Worm (Caenorhabditis elegans): Measurements from ENCODE around the gene srh-32.

The srh-32 gene

DNA sequence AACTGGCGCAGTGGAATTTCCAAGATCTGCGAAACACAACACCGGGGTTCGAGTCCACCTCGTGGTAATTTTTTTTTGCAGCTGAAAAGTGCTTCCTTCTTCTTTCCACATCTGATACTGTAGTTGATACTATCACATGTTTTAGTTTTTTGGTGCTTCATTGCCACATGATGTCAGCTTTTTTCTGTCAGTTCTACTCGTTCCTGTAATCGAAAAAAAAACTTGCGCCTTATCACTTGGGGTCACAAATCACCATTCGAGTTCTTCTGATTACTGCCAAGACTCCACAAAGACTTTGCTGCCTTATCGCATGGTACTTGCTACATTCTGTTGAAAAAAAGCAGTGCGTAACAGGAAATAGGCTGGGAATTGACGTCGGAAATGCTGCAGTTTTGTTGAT lies 20.7 kb downstream of the srh-32 start (continued):
- TF ChIP-seq ZK546.5 (tag; optimal IDR thresholded peaks at IDR 0.05) = no peak
- no peak for TF ChIP-seq zip-2 (tag; optimal IDR thresholded peaks at IDR 0.05)
- TF ChIP-seq aly-2 (tag; optimal IDR thresholded peaks at IDR 0.05) = no peak
- no peak for TF ChIP-seq nhr-41 (GFP tag; IDR thresholded peaks at IDR 0.05)
- peak; percentile 85 for TF ChIP-seq aha-1 (tag)
- no peak for TF ChIP-seq daf-16 (GFP tag; optimal IDR thresholded peaks at IDR 0.05)
- peak; percentile 94 for TF ChIP-seq daf-16 (tag; optimal IDR thresholded peaks at IDR 0.05)
- peak; percentile 91 for TF ChIP-seq hlh-11 (tag; optimal IDR thresholded peaks at IDR 0.05)
- peak; percentile 2 for TF ChIP-seq mxl-3 (GFP tag; optimal IDR thresholded peaks at IDR 0.05)
- peak; percentile 85 for TF ChIP-seq php-3 (GFP tag; IDR thresholded peaks at IDR 0.05)
- TF ChIP-seq dmd-6 (GFP tag; IDR thresholded peaks at IDR 0.05) = peak; percentile 97

DNA sequence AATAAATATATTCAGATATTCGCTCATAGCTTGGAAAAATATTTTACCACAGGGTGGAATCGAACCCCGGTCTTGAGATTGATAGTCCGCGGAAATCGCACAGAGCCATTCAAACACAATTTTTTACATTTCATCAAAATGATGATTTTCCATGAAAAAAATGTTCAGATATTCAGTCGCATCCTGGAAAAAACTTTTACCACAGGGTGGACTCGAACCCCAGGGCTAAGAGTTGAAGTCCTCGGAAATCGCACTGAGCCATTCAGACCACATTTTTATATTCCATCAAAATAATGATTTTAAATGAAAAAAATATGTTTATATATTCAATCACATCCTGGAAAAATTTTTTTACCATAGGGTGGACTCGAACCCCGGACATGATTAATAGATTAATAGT lies 21.5 kb downstream of the srh-32 start:
- TF ChIP-seq sdz-12 (GFP tag; optimal IDR thresholded peaks at IDR 0.05) = no peak
- no peak for TF ChIP-seq tag-97 (GFP tag; IDR thresholded peaks at IDR 0.05)
- no peak for TF ChIP-seq tra-1 (GFP tag; IDR thresholded peaks at IDR 0.05)
- TF ChIP-seq lin-38 (GFP tag; IDR thresholded peaks at IDR 0.05) = 0 out of 2 replicates have a peak, but pooled peaks have one; percentile 22

DNA sequence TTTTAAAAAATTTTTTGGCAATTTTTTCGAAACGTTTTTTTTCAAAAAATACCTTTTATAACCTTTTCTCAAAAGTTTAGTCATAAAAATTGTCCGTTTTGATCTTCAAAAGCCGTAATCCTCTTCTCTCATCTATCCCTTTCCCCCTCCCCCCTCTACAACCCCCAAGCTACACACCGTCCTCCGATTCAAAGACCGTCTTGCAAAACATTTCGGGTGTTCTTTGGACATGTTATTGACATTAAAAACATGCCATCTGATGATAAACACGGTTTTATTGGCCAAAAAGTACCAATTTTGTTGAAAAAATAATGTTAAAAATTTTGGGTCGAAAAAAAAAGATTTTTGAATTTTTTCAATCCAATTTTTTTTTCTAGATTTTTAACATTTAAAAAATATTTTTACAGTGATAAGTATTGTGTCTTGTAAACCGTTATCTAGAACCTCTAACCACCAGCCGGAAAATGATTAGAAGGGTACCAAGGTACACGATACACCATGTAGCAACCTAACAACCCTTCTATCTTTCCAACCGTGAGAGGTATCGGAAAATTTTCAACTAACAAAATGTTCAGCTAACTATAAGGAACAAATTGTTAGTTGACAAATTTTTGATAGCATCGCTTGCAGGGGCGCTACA lies 22.2 kb downstream of the srh-32 start:
- TF ChIP-seq F49E8.2 (tag; optimal IDR thresholded peaks at IDR 0.05; ENCODE audit: borderline replicate concordance) = no peak
- no peak for TF ChIP-seq nhr-237 (tag; optimal IDR thresholded peaks at IDR 0.05)
- no peak for TF ChIP-seq arid-1 (GFP tag; conservative IDR thresholded peaks at IDR 0.05)
- TF ChIP-seq lin-1 (GFP tag; IDR thresholded peaks at IDR 0.05) = no peak
- TF ChIP-seq lin-15B (tag; optimal IDR thresholded peaks at IDR 0.05) = no peak
- no peak for TF ChIP-seq egl-43 (GFP tag; IDR thresholded peaks at IDR 0.05)
- no peak for TF ChIP-seq nhr-25 (tag; optimal IDR thresholded peaks at IDR 0.05; ENCODE audit: borderline replicate concordance, insufficient read depth)
- no peak for TF ChIP-seq mdl-1 (tag; optimal IDR thresholded peaks at IDR 0.05)
- no peak for TF ChIP-seq Y105C5A.15 (GFP tag; IDR thresholded peaks at IDR 0.05)
- no peak for TF ChIP-seq mes-2 (tag; optimal IDR thresholded peaks at IDR 0.05; ENCODE audit: poor library complexity, severe bottlenecking)
- TF ChIP-seq R02D3.7 (tag; optimal IDR thresholded peaks at IDR 0.05) = no peak
- TF ChIP-seq ztf-11 (tag; optimal IDR thresholded peaks at IDR 0.05) = no peak
- TF ChIP-seq lin-38 (GFP tag; IDR thresholded peaks at IDR 0.05) = no peak
- no peak for TF ChIP-seq hif-1 (tag; optimal IDR thresholded peaks at IDR 0.05)
- no peak for TF ChIP-seq mdt-29 (GFP tag; IDR thresholded peaks at IDR 0.05)
- no peak for TF ChIP-seq T20F7.1 (GFP tag; optimal IDR thresholded peaks at IDR 0.05)
- TF ChIP-seq rbr-2 (tag; optimal IDR thresholded peaks at IDR 0.05) = no peak
- no peak for TF ChIP-seq ces-1 (GFP tag; optimal IDR thresholded peaks at IDR 0.05)
- TF ChIP-seq tra-1 (GFP tag; IDR thresholded peaks at IDR 0.05) = no peak
- no peak for TF ChIP-seq unc-39 (tag; optimal IDR thresholded peaks at IDR 0.05)
- no peak for TF ChIP-seq daf-16 (GFP tag; optimal IDR thresholded peaks at IDR 0.05)
- peak; percentile 91 for TF ChIP-seq daf-16 (tag; optimal IDR thresholded peaks at IDR 0.05)
- TF ChIP-seq nhr-28 (tag; optimal IDR thresholded peaks at IDR 0.05) = peak; percentile 36
- TF ChIP-seq attf-4 (tag; optimal IDR thresholded peaks at IDR 0.05) = no peak
- no peak for TF ChIP-seq lsy-2 (tag; optimal IDR thresholded peaks at IDR 0.05)
- TF ChIP-seq ceh-44 (GFP tag; IDR thresholded peaks at IDR 0.05) = no peak
- no peak for TF ChIP-seq hmg-1.1 (GFP tag; IDR thresholded peaks at IDR 0.05)
- TF ChIP-seq nhr-11 (tag; optimal IDR thresholded peaks at IDR 0.05) = peak; percentile 3
- peak; percentile 29 for TF ChIP-seq hlh-11 (tag; optimal IDR thresholded peaks at IDR 0.05)
- no peak for TF ChIP-seq set-16 (GFP tag; IDR thresholded peaks at IDR 0.05)
- no peak for TF ChIP-seq F37D6.2 (tag; optimal IDR thresholded peaks at IDR 0.05)
- TF ChIP-seq nhr-42 (GFP tag; IDR thresholded peaks at IDR 0.05) = no peak
- TF ChIP-seq T26A8.4 (GFP tag; IDR thresholded peaks at IDR 0.05) = no peak
- TF ChIP-seq dmd-6 (GFP tag; IDR thresholded peaks at IDR 0.05) = no peak
